Worm (Caenorhabditis elegans): ENCODE data around the gene sup-18.

DNA sequence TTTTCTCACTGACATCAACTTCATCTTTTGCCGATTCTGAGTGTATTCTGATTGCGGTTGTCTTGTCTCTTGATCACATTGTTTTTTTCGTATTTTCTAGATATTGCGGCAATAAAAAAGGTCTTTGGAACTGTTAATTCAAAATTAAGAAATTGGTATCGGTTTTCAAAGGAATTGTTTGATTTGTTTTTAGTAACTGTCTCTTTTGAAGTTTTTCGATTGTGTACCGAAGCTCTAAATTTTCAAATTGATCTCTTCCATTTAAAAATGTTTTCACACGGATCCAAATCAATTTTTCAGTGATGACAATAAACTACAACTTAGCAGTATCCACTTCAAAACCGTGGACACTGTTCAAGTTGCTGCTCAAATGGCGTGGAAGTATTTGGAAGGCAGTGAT lies 22.0 kb upstream of the sup-18 start, which contains the start of gene best-24:
- no peak for TF ChIP-seq egl-18 (GFP tag; IDR thresholded peaks at IDR 0.05)
- no peak for TF ChIP-seq ets-4 (GFP tag; optimal IDR thresholded peaks at IDR 0.05)
- no peak for TF ChIP-seq madf-8 (GFP tag; conservative IDR thresholded peaks at IDR 0.05)

Data from whole organism, young adult.